Fruit fly (Drosophila melanogaster) S2 (cell line): ENCODE data around the gene CG42390.

ENCODE experiments used
- CG8478 ChIP-seq: fragments of >200 bp; optimal IDR thresholded peaks from 2 replicates; lab custom pipeline; 2018
- CTCF ChIP-seq, 2 experiments: fragments of >200 bp; optimal IDR thresholded peaks; 2 replicates each; lab custom pipeline; 2018

DNA sequence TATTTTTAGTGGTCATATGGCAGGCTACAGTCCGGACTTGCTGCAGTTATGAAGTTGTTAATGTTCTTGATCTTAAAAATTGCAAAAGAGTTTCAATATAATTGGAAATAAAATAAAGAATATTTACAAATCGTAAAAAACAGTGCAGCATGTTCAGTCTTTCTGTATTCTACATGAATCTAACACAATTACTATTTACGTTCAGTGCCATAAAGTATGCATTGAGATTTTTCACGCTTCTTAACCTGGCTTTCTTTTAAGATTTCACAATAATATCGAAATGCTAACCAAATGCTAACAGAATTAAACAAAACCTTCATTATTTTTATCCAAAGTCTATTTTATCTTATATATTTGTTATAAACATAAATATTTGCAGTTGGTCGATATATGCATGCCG lies 47.3 kb upstream of the CG42390 start:
- TF ChIP-seq CG8478 (lab: Kevin White, UChicago) (no peak), CTCF (optimal IDR thresholded peaks at IDR 0.05; lab: Kevin White, UChicago) (no peak)
